Fruit fly (Drosophila melanogaster): ENCODE data around the gene kairos.

Gene kairos

dm6 chrX:18374421-18374935 lies 18.5 kb upstream of the kairos start:
- TF ChIP-seq psq (GFP tag; optimal IDR thresholded peaks at IDR 0.05), result no peak
- TF ChIP-seq brk (GFP tag; optimal IDR thresholded peaks at IDR 0.05), result no peak
- no peak for TF ChIP-seq Mio (GFP tag; optimal IDR thresholded peaks at IDR 0.05)
- TF ChIP-seq Jra (GFP tag; optimal IDR thresholded peaks at IDR 0.05), result no peak
- TF ChIP-seq h (GFP tag; optimal IDR thresholded peaks at IDR 0.05), result no peak
- TF ChIP-seq Abd-B (GFP tag; optimal IDR thresholded peaks at IDR 0.05), result no peak
- no peak for TF ChIP-seq Hr78 (GFP tag; optimal IDR thresholded peaks at IDR 0.05)
- TF ChIP-seq Myc (optimal IDR thresholded peaks at IDR 0.05), result no peak
- no peak for TF ChIP-seq OdsH (GFP tag; optimal IDR thresholded peaks at IDR 0.05)
- no peak for TF ChIP-seq Rel (GFP tag; optimal IDR thresholded peaks at IDR 0.05)
- TF ChIP-seq Rel (tag; optimal IDR thresholded peaks at IDR 0.05), result no peak
- no peak for TF ChIP-seq sv (GFP tag; optimal IDR thresholded peaks at IDR 0.05)
- no peak for TF ChIP-seq usp (GFP tag; optimal IDR thresholded peaks at IDR 0.05)
- no peak for TF ChIP-seq Hnf4 (GFP tag; optimal IDR thresholded peaks at IDR 0.05)
- no peak for TF ChIP-seq CrebA (GFP tag; optimal IDR thresholded peaks at IDR 0.05; ENCODE audit: borderline replicate concordance)
- no peak for TF ChIP-seq dmrt93B (GFP tag; optimal IDR thresholded peaks at IDR 0.05)
- TF ChIP-seq rgr (GFP tag; optimal IDR thresholded peaks at IDR 0.05), result no peak
- no peak for TF ChIP-seq lola (GFP tag; optimal IDR thresholded peaks at IDR 0.05)
- TF ChIP-seq fru (GFP tag; optimal IDR thresholded peaks at IDR 0.05), result no peak

- no peak for TF ChIP-seq Mio (GFP tag; optimal IDR thresholded peaks at IDR 0.05)
- TF ChIP-seq Rel (GFP tag; optimal IDR thresholded peaks at IDR 0.05), result peak; percentile 57
- TF ChIP-seq Rel (tag; optimal IDR thresholded peaks at IDR 0.05), result peak; percentile 65
- peak; percentile 17 to 70 for TF ChIP-seq dl (GFP tag; optimal IDR thresholded peaks at IDR 0.05; ENCODE audit: insufficient read depth in 1 of 2, partially characterized antibody in 2 of 2)
- no peak for TF ChIP-seq woc (GFP tag; optimal IDR thresholded peaks at IDR 0.05)
- peak; percentile 54 for TF ChIP-seq Abd-B (GFP tag; optimal IDR thresholded peaks at IDR 0.05)
- TF ChIP-seq CG32264 (GFP tag; optimal IDR thresholded peaks at IDR 0.05), result no peak
- peak; percentile 84 for TF ChIP-seq Sp1 (GFP tag; optimal IDR thresholded peaks at IDR 0.05)
- TF ChIP-seq brk (GFP tag; optimal IDR thresholded peaks at IDR 0.05), result no peak
- peak; percentile 14 for TF ChIP-seq HLH106 (tag; optimal IDR thresholded peaks at IDR 0.05)
- peak; percentile 11 for TF ChIP-seq Hr83 (GFP tag; optimal IDR thresholded peaks at IDR 0.05; ENCODE audit: poor library complexity, severe bottlenecking)
- TF ChIP-seq rgr (GFP tag; optimal IDR thresholded peaks at IDR 0.05), result peak; percentile 24
- TF ChIP-seq GATAd (GFP tag; optimal IDR thresholded peaks at IDR 0.05), result no peak
- peak; percentile 70 for TF ChIP-seq Jra (GFP tag; optimal IDR thresholded peaks at IDR 0.05)
- peak; percentile 15 for TF ChIP-seq psq (GFP tag; optimal IDR thresholded peaks at IDR 0.05)
- TF ChIP-seq OdsH (GFP tag; optimal IDR thresholded peaks at IDR 0.05), result no peak
- no peak for TF ChIP-seq Dfd (GFP tag; optimal IDR thresholded peaks at IDR 0.05)
- no peak for TF ChIP-seq CrebA (GFP tag; optimal IDR thresholded peaks at IDR 0.05; ENCODE audit: borderline replicate concordance)
- TF ChIP-seq sv (GFP tag; optimal IDR thresholded peaks at IDR 0.05), result no peak
- peak; percentile 59 for TF ChIP-seq fru (GFP tag; optimal IDR thresholded peaks at IDR 0.05)
- peak; percentile 18 for TF ChIP-seq h (GFP tag; optimal IDR thresholded peaks at IDR 0.05)
- TF ChIP-seq lola (GFP tag; optimal IDR thresholded peaks at IDR 0.05), result no peak
- peak; percentile 72 for TF ChIP-seq Dif (GFP tag; optimal IDR thresholded peaks at IDR 0.05; ENCODE audit: partially characterized antibody)
- TF ChIP-seq jim (GFP tag; optimal IDR thresholded peaks at IDR 0.05), result peak; percentile 58
- peak; percentile 46 for TF ChIP-seq CG9705 (GFP tag; optimal IDR thresholded peaks at IDR 0.05)
- peak in 1 of 2 experiments; percentile 1 for TF ChIP-seq foxo (GFP tag; optimal IDR thresholded peaks at IDR 0.05)
- TF ChIP-seq sage (GFP tag; optimal IDR thresholded peaks at IDR 0.05), result no peak
- TF ChIP-seq N (GFP tag; optimal IDR thresholded peaks at IDR 0.05), result peak; percentile 63
- peak; percentile 43 for TF ChIP-seq Hr78 (GFP tag; optimal IDR thresholded peaks at IDR 0.05)
Measured at dm6 chrX:18370775-18371735, 15.1 kb upstream of the kairos start.

dm6 chrX:18369767-18370166 lies 13.8 kb upstream of the kairos start:
- TF ChIP-seq pan (optimal IDR thresholded peaks at IDR 0.05), result no peak
- TF ChIP-seq sv (GFP tag; optimal IDR thresholded peaks at IDR 0.05), result no peak
- no peak for TF ChIP-seq OdsH (GFP tag; optimal IDR thresholded peaks at IDR 0.05)
- TF ChIP-seq CG9705 (GFP tag; optimal IDR thresholded peaks at IDR 0.05), result no peak
- TF ChIP-seq h (GFP tag; optimal IDR thresholded peaks at IDR 0.05), result no peak
- TF ChIP-seq psq (GFP tag; optimal IDR thresholded peaks at IDR 0.05), result no peak
- TF ChIP-seq GATAd (GFP tag; optimal IDR thresholded peaks at IDR 0.05), result no peak
- no peak for TF ChIP-seq Sp1 (GFP tag; optimal IDR thresholded peaks at IDR 0.05)
- no peak for TF ChIP-seq Hnf4 (GFP tag; optimal IDR thresholded peaks at IDR 0.05)
- TF ChIP-seq jim (GFP tag; optimal IDR thresholded peaks at IDR 0.05), result no peak
- no peak for TF ChIP-seq CrebA (GFP tag; optimal IDR thresholded peaks at IDR 0.05; ENCODE audit: borderline replicate concordance)
- TF ChIP-seq fru (GFP tag; optimal IDR thresholded peaks at IDR 0.05), result no peak
- TF ChIP-seq CG32264 (GFP tag; optimal IDR thresholded peaks at IDR 0.05), result no peak
- TF ChIP-seq N (GFP tag; optimal IDR thresholded peaks at IDR 0.05), result no peak
- no peak for TF ChIP-seq sage (GFP tag; optimal IDR thresholded peaks at IDR 0.05)

All from whole organism, wandering third instar larva.